Worm (Caenorhabditis elegans) whole organism, L4 larva: ENCODE measurements around the gene srx-4.

Experiments
- D1046.2 ChIP-seq: fragments of 200-800 bp; sonication (Bioruptor generic); IDR thresholded peaks from 2 replicates; pipeline ENCODE4 v1.3.6; 2022; ENCODE audit warnings: missing genetic modification characterization, missing compliant biosample characterization
- F37D6.2 ChIP-seq: sonication (generic microtip); optimal IDR thresholded peaks from 2 replicates; lab custom pipeline; 2016; ENCODE audit warnings: mild to moderate bottlenecking, missing genetic modification characterization, missing compliant biosample characterization
- F49E8.2 ChIP-seq: sonication (generic microtip); optimal IDR thresholded peaks from 2 replicates; lab custom pipeline; 2016; ENCODE audit warnings: missing compliant biosample characterization, mild to moderate bottlenecking, missing genetic modification characterization, borderline replicate concordance
- R02D3.7 ChIP-seq: fragments of 150-350 bp; sonication (generic microtip); optimal IDR thresholded peaks from 3 replicates; lab custom pipeline; 2014; ENCODE audit warnings: missing biosample characterization, missing genetic modification characterization
- Y48G9A.11 ChIP-seq: fragments of 200-800 bp; sonication (Bioruptor generic); IDR thresholded peaks from 2 replicates; pipeline ENCODE4 v1.3.6; 2022; ENCODE audit warnings: missing genetic modification reagents, missing genetic modification characterization, missing compliant biosample characterization
- Y5F2A.4 ChIP-seq: fragments of 200-800 bp; sonication (Bioruptor generic); optimal IDR thresholded peaks from 2 replicates; lab custom pipeline; 2018; ENCODE audit warnings: mild to moderate bottlenecking, missing genetic modification characterization, missing compliant biosample characterization
- aly-2 ChIP-seq: sonication (generic microtip); optimal IDR thresholded peaks from 2 replicates; lab custom pipeline; 2018; ENCODE audit warnings: missing biosample characterization, missing genetic modification characterization
- attf-4 ChIP-seq: sonication (generic microtip); optimal IDR thresholded peaks from 3 replicates; lab custom pipeline; 2017; ENCODE audit warnings: missing biosample characterization, missing genetic modification characterization
- ceh-28 ChIP-seq: fragments of 150-350 bp; optimal IDR thresholded peaks from 2 replicates; lab custom pipeline; 2014; ENCODE audit warnings: missing biosample characterization, missing genetic modification reagents, missing genetic modification characterization
- ceh-44 ChIP-seq: fragments of 200-800 bp; sonication (Bioruptor generic); IDR thresholded peaks from 2 replicates; pipeline ENCODE4 v1.3.6; 2022; ENCODE audit warnings: missing genetic modification reagents, missing genetic modification characterization, missing compliant biosample characterization
- ceh-82 ChIP-seq: sonication (generic microtip); optimal IDR thresholded peaks from 2 replicates; lab custom pipeline; 2017; ENCODE audit warnings: missing biosample characterization, missing genetic modification characterization
- daf-19 ChIP-seq: fragments of 200-800 bp; sonication (Bioruptor generic); conservative IDR thresholded peaks from 2 replicates; pipeline ENCODE4 v1.3.6; 2022; ENCODE audit warnings: missing genetic modification characterization, missing compliant biosample characterization
- dmd-9 ChIP-seq: fragments of 200-800 bp; sonication (Bioruptor generic); IDR thresholded peaks from 2 replicates; pipeline ENCODE4 v1.3.6; 2022; ENCODE audit warnings: missing genetic modification reagents, missing genetic modification characterization, missing compliant biosample characterization
- duxl-1 ChIP-seq: sonication (generic microtip); optimal IDR thresholded peaks from 2 replicates; lab custom pipeline; 2016; ENCODE audit warnings: mild to moderate bottlenecking, missing genetic modification characterization, moderate library complexity, missing compliant biosample characterization; ENCODE audit not compliant: poor library complexity
- dve-1 ChIP-seq: sonication (generic microtip); optimal IDR thresholded peaks from 2 replicates; lab custom pipeline; 2017; ENCODE audit warnings: antibody characterized with exemption, mild to moderate bottlenecking, missing genetic modification characterization, missing compliant biosample characterization; ENCODE audit not compliant: insufficient read depth
- fkh-10 ChIP-seq: fragments of 150-350 bp; optimal IDR thresholded peaks from 2 replicates; lab custom pipeline; 2014; ENCODE audit warnings: missing biosample characterization, missing genetic modification reagents, missing genetic modification characterization
- fos-1 ChIP-seq: fragments of 150-350 bp; optimal IDR thresholded peaks from 2 replicates; lab custom pipeline; 2014; ENCODE audit warnings: missing biosample characterization, missing genetic modification characterization
- gei-8 ChIP-seq: fragments of 200-800 bp; sonication (Bioruptor generic); optimal IDR thresholded peaks from 2 replicates; lab custom pipeline; 2018; ENCODE audit warnings: mild to moderate bottlenecking, missing genetic modification characterization, missing compliant biosample characterization
- hif-1 ChIP-seq, 2 experiments: sonication (generic microtip); optimal IDR thresholded peaks; 2 replicates each; lab custom pipeline; 2016 to 2017; ENCODE audit warnings: missing compliant biosample characterization in 2 of 2, missing genetic modification characterization in 2 of 2, missing genetic modification reagents in 2 of 2, missing genotype in 2 of 2, mild to moderate bottlenecking in 1 of 2
- hmg-1.1 ChIP-seq: fragments of 200-800 bp; sonication (Bioruptor generic); IDR thresholded peaks from 2 replicates; pipeline ENCODE4 v1.3.6; 2022; ENCODE audit warnings: missing genetic modification reagents, missing genetic modification characterization, missing compliant biosample characterization
- jun-1 ChIP-seq: fragments of 150-350 bp; optimal IDR thresholded peaks from 2 replicates; lab custom pipeline; 2014; ENCODE audit warnings: missing biosample characterization, missing genetic modification reagents, missing genetic modification characterization
- lin-1 ChIP-seq: fragments of 200-800 bp; sonication (Bioruptor generic); IDR thresholded peaks from 2 replicates; pipeline ENCODE4 v1.3.6; 2022; ENCODE audit warnings: missing genetic modification reagents, missing genetic modification characterization, missing compliant biosample characterization
- lin-13 ChIP-seq: fragments of 150-350 bp; optimal IDR thresholded peaks from 2 replicates; lab custom pipeline; 2014; ENCODE audit warnings: missing biosample characterization, missing genetic modification reagents, missing genetic modification characterization
- madf-5 ChIP-seq, 2 experiments: fragments of 200-800 bp; sonication (Bioruptor generic); IDR thresholded peaks; 2 replicates each; pipeline ENCODE4 v1.3.6; 2022; ENCODE audit warnings: missing compliant biosample characterization in 2 of 2, missing genetic modification characterization in 2 of 2
- madf-9 ChIP-seq: fragments of 200-800 bp; sonication (Bioruptor generic); conservative IDR thresholded peaks from 2 replicates; pipeline ENCODE4 v1.3.6; 2022; ENCODE audit warnings: missing genetic modification reagents, missing genetic modification characterization, missing compliant biosample characterization
- mes-2 ChIP-seq: sonication (generic microtip); optimal IDR thresholded peaks from 2 replicates; lab custom pipeline; 2016; ENCODE audit warnings: missing genotype, mild to moderate bottlenecking, missing genetic modification characterization, missing compliant biosample characterization; ENCODE audit not compliant: poor library complexity, severe bottlenecking
- nhr-11 ChIP-seq: fragments of 150-350 bp; optimal IDR thresholded peaks from 2 replicates; lab custom pipeline; 2014; ENCODE audit warnings: missing biosample characterization, missing genetic modification characterization
- nhr-25 ChIP-seq: sonication (generic microtip); optimal IDR thresholded peaks from 2 replicates; lab custom pipeline; 2017; ENCODE audit warnings: missing genetic modification characterization, mild to moderate bottlenecking, missing compliant biosample characterization, antibody characterized with exemption, moderate library complexity, borderline replicate concordance; ENCODE audit not compliant: insufficient read depth
- nhr-42 ChIP-seq: fragments of 200-800 bp; sonication (Bioruptor generic); IDR thresholded peaks from 2 replicates; pipeline ENCODE4 v1.3.6; 2022; ENCODE audit warnings: missing genetic modification characterization, missing compliant biosample characterization
- nhr-76 ChIP-seq: fragments of 150-350 bp; optimal IDR thresholded peaks from 2 replicates; lab custom pipeline; 2014; ENCODE audit warnings: missing biosample characterization, missing genetic modification characterization
- pqm-1 ChIP-seq: sonication (generic microtip); optimal IDR thresholded peaks from 2 replicates; lab custom pipeline; 2017; ENCODE audit warnings: missing biosample characterization, missing genetic modification characterization
- rbr-2 ChIP-seq: sonication (generic microtip); optimal IDR thresholded peaks from 2 replicates; lab custom pipeline; 2016; ENCODE audit warnings: missing genotype, missing genetic modification characterization, missing compliant biosample characterization
- saeg-2 ChIP-seq: fragments of 200-800 bp; sonication (Bioruptor generic); IDR thresholded peaks from 2 replicates; pipeline ENCODE4 v1.3.6; 2022; ENCODE audit warnings: missing genetic modification reagents, missing genetic modification characterization, missing compliant biosample characterization
- sdz-12 ChIP-seq: fragments of 200-800 bp; sonication (Bioruptor generic); optimal IDR thresholded peaks from 2 replicates; lab custom pipeline; 2018; ENCODE audit warnings: mild to moderate bottlenecking, missing genetic modification characterization, missing compliant biosample characterization
- set-16 ChIP-seq: fragments of 200-800 bp; sonication (Bioruptor generic); IDR thresholded peaks from 2 replicates; pipeline ENCODE4 v1.3.6; 2022; ENCODE audit warnings: missing genetic modification reagents, missing genetic modification characterization, missing compliant biosample characterization
- snpc-1.2 ChIP-seq: fragments of 200-800 bp; sonication (Bioruptor generic); IDR thresholded peaks from 2 replicates; pipeline ENCODE4 v1.3.6; 2022; ENCODE audit warnings: missing genetic modification reagents, missing genetic modification characterization, missing compliant biosample characterization
- spr-3 ChIP-seq: fragments of 200-800 bp; sonication (Bioruptor generic); optimal IDR thresholded peaks from 2 replicates; lab custom pipeline; 2018; ENCODE audit warnings: mild to moderate bottlenecking, missing genetic modification characterization, missing compliant biosample characterization
- zfp-3 ChIP-seq: fragments of 200-800 bp; sonication (Bioruptor generic); conservative IDR thresholded peaks from 2 replicates; pipeline ENCODE4 v1.3.6; 2022; ENCODE audit warnings: missing genetic modification reagents, missing genetic modification characterization, missing compliant biosample characterization

Gene srx-4

ce11 chrV:655823-656222 lies 36.7 kb downstream of the srx-4 start, which contains the start of gene srh-245:
Gene srh-245, minus strand, starts transcription at chrV:655923.
- TF ChIP-seq R02D3.7 (tag; lab: Kevin White, UChicago), result no peak
- TF ChIP-seq Y48G9A.11 (GFP tag; lab: Robert Waterston, UW), result no peak
- no peak for TF ChIP-seq madf-5 (GFP tag; IDR thresholded peaks at IDR 0.05; lab: Robert Waterston, UW)
- TF ChIP-seq rbr-2 (tag; lab: Kevin White, UChicago), result no peak
- no peak for TF ChIP-seq nhr-42 (GFP tag; lab: Robert Waterston, UW)
- TF ChIP-seq nhr-11 (tag; lab: Kevin White, UChicago), result no peak
- no peak for TF ChIP-seq snpc-1.2
- TF ChIP-seq duxl-1 (tag; lab: Kevin White, UChicago), result no peak
- TF ChIP-seq dve-1 (tag; lab: Kevin White, UChicago), result no peak
- TF ChIP-seq fos-1 (tag; lab: Kevin White, UChicago), result no peak
- TF ChIP-seq madf-9 (GFP tag; lab: Robert Waterston, UW), result no peak
- TF ChIP-seq zfp-3 (GFP tag; lab: Robert Waterston, UW), result no peak
- no peak for TF ChIP-seq saeg-2 (GFP tag; lab: Robert Waterston, UW)
- TF ChIP-seq spr-3 (GFP tag; lab: Kevin White, UChicago), result no peak
- no peak for TF ChIP-seq mes-2 (tag; lab: Kevin White, UChicago)
- TF ChIP-seq lin-1 (GFP tag; lab: Robert Waterston, UW), result no peak
- no peak for TF ChIP-seq hif-1 (tag; optimal IDR thresholded peaks at IDR 0.05; lab: Kevin White, UChicago)

- TF ChIP-seq daf-19 (GFP tag; lab: Robert Waterston, UW), result no peak
- no peak for TF ChIP-seq ceh-44
- TF ChIP-seq F49E8.2 (tag; lab: Kevin White, UChicago), result no peak
- TF ChIP-seq nhr-76 (tag; lab: Kevin White, UChicago), result no peak
- TF ChIP-seq ceh-28 (tag; lab: Kevin White, UChicago), result no peak
- TF ChIP-seq lin-13 (GFP tag; lab: Kevin White, UChicago), result no peak
- TF ChIP-seq nhr-25 (tag; lab: Kevin White, UChicago), result no peak
- no peak for TF ChIP-seq sdz-12 (GFP tag; lab: Kevin White, UChicago)
- no peak for TF ChIP-seq Y5F2A.4 (GFP tag; lab: Kevin White, UChicago)
Measured at ce11 chrV:654402-654801, 38.2 kb downstream of the srx-4 start, which contains the start of gene srj-6. Gene srj-6, minus strand, starts transcription at chrV:654502.

- TF ChIP-seq F37D6.2 (tag; lab: Kevin White, UChicago), result no peak
- no peak for TF ChIP-seq nhr-25 (tag; lab: Kevin White, UChicago)
- TF ChIP-seq aly-2 (tag; lab: Kevin White, UChicago), result no peak
- TF ChIP-seq duxl-1 (tag; lab: Kevin White, UChicago), result no peak
- TF ChIP-seq dmd-9 (GFP tag; lab: Robert Waterston, UW), result no peak
- TF ChIP-seq fkh-10 (GFP tag; lab: Kevin White, UChicago), result no peak
- TF ChIP-seq attf-4 (tag; lab: Kevin White, UChicago), result no peak
- TF ChIP-seq ceh-44, result no peak
- no peak for TF ChIP-seq pqm-1 (tag; lab: Kevin White, UChicago)
- TF ChIP-seq dve-1 (tag; lab: Kevin White, UChicago), result no peak
- TF ChIP-seq hmg-1.1 (GFP tag; lab: Robert Waterston, UW), result no peak
- TF ChIP-seq rbr-2 (tag; lab: Kevin White, UChicago), result no peak
- no peak for TF ChIP-seq mes-2 (tag; lab: Kevin White, UChicago)
- no peak for TF ChIP-seq snpc-1.2
- no peak for TF ChIP-seq gei-8 (GFP tag; lab: Kevin White, UChicago)
- no peak for TF ChIP-seq D1046.2
- TF ChIP-seq ceh-82 (tag; lab: Kevin White, UChicago), result no peak
- TF ChIP-seq set-16 (GFP tag; lab: Robert Waterston, UW), result no peak
- TF ChIP-seq ceh-28 (tag; lab: Kevin White, UChicago), result no peak
- TF ChIP-seq jun-1 (tag; lab: Kevin White, UChicago), result no peak
Measured at ce11 chrV:652940-653339, 39.6 kb downstream of the srx-4 start, which contains the start of gene srj-5. Gene srj-5, minus strand, starts transcription at chrV:653040.
